Fruit fly (Drosophila melanogaster): ENCODE measurements around the gene brv3.
A peak's percentile ranks its signal among the peaks of the same experiment; 100 is the strongest.

Gene brv3

dm6 chrX:2585055-2585715 is 39.2 kb downstream of the brv3 start, which contains the start of gene CG13760:
TSS of gene CG13760 (minus strand) at chrX:2585699.
- TF ChIP-seq foxo (GFP tag; optimal IDR thresholded peaks at IDR 0.05) (peak in 1 of 2 experiments; percentile 13), dsf (GFP tag; optimal IDR thresholded peaks at IDR 0.05; ENCODE audit: borderline replicate concordance) (no peak)

- TF ChIP-seq N (GFP tag; optimal IDR thresholded peaks at IDR 0.05) (no peak), Dif (GFP tag; optimal IDR thresholded peaks at IDR 0.05; ENCODE audit: partially characterized antibody) (no peak), Jra (GFP tag; optimal IDR thresholded peaks at IDR 0.05) (no peak), HLH106 (tag; optimal IDR thresholded peaks at IDR 0.05) (no peak), h (GFP tag; optimal IDR thresholded peaks at IDR 0.05) (peak; percentile 38), CrebA (GFP tag; optimal IDR thresholded peaks at IDR 0.05; ENCODE audit: borderline replicate concordance) (no peak), pan (optimal IDR thresholded peaks at IDR 0.05) (no peak), Dfd (GFP tag; optimal IDR thresholded peaks at IDR 0.05) (no peak), Abd-B (GFP tag; optimal IDR thresholded peaks at IDR 0.05) (no peak), Myc (optimal IDR thresholded peaks at IDR 0.05) (no peak), rgr (GFP tag; optimal IDR thresholded peaks at IDR 0.05) (peak; percentile 19), OdsH (GFP tag; optimal IDR thresholded peaks at IDR 0.05) (peak; percentile 10), woc (GFP tag; optimal IDR thresholded peaks at IDR 0.05) (no peak), dl (GFP tag; optimal IDR thresholded peaks at IDR 0.05; ENCODE audit: insufficient read depth in 1 of 2, partially characterized antibody in 2 of 2) (no peak), foxo (GFP tag; optimal IDR thresholded peaks at IDR 0.05) (peak in 1 of 2 experiments; percentile 44), ey (GFP tag; optimal IDR thresholded peaks at IDR 0.05) (peak; percentile 27), CG32264 (GFP tag; optimal IDR thresholded peaks at IDR 0.05) (no peak), Hr78 (GFP tag; optimal IDR thresholded peaks at IDR 0.05) (no peak), br (GFP tag; optimal IDR thresholded peaks at IDR 0.05) (no peak), dsf (GFP tag; optimal IDR thresholded peaks at IDR 0.05; ENCODE audit: borderline replicate concordance) (no peak), sv (GFP tag; optimal IDR thresholded peaks at IDR 0.05) (peak; percentile 58), Rel (GFP tag; optimal IDR thresholded peaks at IDR 0.05) (no peak), Rel (tag; optimal IDR thresholded peaks at IDR 0.05) (no peak), fru (GFP tag; optimal IDR thresholded peaks at IDR 0.05) (peak; percentile 36), tai (GFP tag; optimal IDR thresholded peaks at IDR 0.05) (no peak), GATAd (GFP tag; optimal IDR thresholded peaks at IDR 0.05) (no peak), Hr83 (GFP tag; optimal IDR thresholded peaks at IDR 0.05; ENCODE audit: poor library complexity, severe bottlenecking) (no peak), sage (GFP tag; optimal IDR thresholded peaks at IDR 0.05) (no peak), Hnf4 (GFP tag; optimal IDR thresholded peaks at IDR 0.05) (no peak), CG9705 (GFP tag; optimal IDR thresholded peaks at IDR 0.05) (no peak), brk (GFP tag; optimal IDR thresholded peaks at IDR 0.05) (no peak), Vsx2 (GFP tag; optimal IDR thresholded peaks at IDR 0.05; ENCODE audit: partially characterized antibody) (no peak), Sp1 (GFP tag; optimal IDR thresholded peaks at IDR 0.05) (no peak), jim (GFP tag; optimal IDR thresholded peaks at IDR 0.05) (no peak), psq (GFP tag; optimal IDR thresholded peaks at IDR 0.05) (peak; percentile 2), dmrt93B (GFP tag; optimal IDR thresholded peaks at IDR 0.05) (no peak), usp (GFP tag; optimal IDR thresholded peaks at IDR 0.05) (no peak), lola (GFP tag; optimal IDR thresholded peaks at IDR 0.05) (no peak)
Observed at dm6 chrX:2581793-2582503, 42.4 kb downstream of the brv3 start.

Measured in whole organism, wandering third instar larva.